Worm (Caenorhabditis elegans): Measurements from ENCODE around the gene gcy-12.

DNA sequence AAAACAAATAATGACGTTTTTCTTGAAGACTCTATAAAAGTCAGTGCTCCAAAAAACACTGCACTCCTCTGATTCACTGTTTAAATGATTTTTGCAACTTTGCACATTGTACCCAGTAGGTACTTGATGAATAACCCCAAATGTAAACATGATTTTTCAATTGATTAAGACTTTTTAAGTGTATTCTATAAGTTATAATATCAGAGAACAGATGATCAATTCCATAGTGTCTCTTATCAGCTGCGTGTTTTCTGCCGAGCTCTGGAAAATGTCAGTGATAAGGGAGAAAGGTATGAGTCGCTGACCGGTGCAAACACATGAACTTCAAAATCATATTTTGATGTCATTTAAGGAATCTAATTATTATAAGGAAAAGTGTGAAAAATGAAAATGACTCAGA is 11.9 kb downstream of the gcy-12 start:
- no peak for TF ChIP-seq aly-2 (tag; optimal IDR thresholded peaks at IDR 0.05)
- no peak for TF ChIP-seq mdl-1 (tag; optimal IDR thresholded peaks at IDR 0.05)
- peak; percentile 88 for TF ChIP-seq pha-4 (tag; optimal IDR thresholded peaks at IDR 0.05)
- no peak for TF ChIP-seq ama-1 (optimal IDR thresholded peaks at IDR 0.05)
- no peak for TF ChIP-seq nhr-43 (tag; optimal IDR thresholded peaks at IDR 0.05; ENCODE audit: poor library complexity, severe bottlenecking)
- TF ChIP-seq unc-62 (GFP tag; optimal IDR thresholded peaks at IDR 0.05) = no peak
- peak; percentile 99 for TF ChIP-seq pqm-1 (tag; optimal IDR thresholded peaks at IDR 0.05)
- no peak for TF ChIP-seq fkh-10 (GFP tag; optimal IDR thresholded peaks at IDR 0.05)
- no peak for TF ChIP-seq hmg-11 (tag; optimal IDR thresholded peaks at IDR 0.05)
- TF ChIP-seq unc-39 (tag; optimal IDR thresholded peaks at IDR 0.05) = no peak
- peak; percentile 83 for TF ChIP-seq jun-1 (tag; optimal IDR thresholded peaks at IDR 0.05)
- TF ChIP-seq zag-1 (tag; optimal IDR thresholded peaks at IDR 0.05) = no peak
- no peak for TF ChIP-seq egl-27 (tag; optimal IDR thresholded peaks at IDR 0.05)

All from whole organism, L3 larva.